Worm (Caenorhabditis elegans): Measurements from ENCODE around the gene F19B2.5.

F19B2.5 gene

ce11 chrV:20126637-20127036 lies 37.3 kb downstream of the F19B2.5 start:
- TF ChIP-seq hpl-2 (GFP tag; optimal IDR thresholded peaks at IDR 0.05): no peak
- no peak for TF ChIP-seq elt-3 (tag; optimal IDR thresholded peaks at IDR 0.05)
- TF ChIP-seq dsc-1 (tag; optimal IDR thresholded peaks at IDR 0.05): no peak
- TF ChIP-seq nhr-77 (tag; optimal IDR thresholded peaks at IDR 0.05): no peak
- TF ChIP-seq lin-13 (GFP tag; optimal IDR thresholded peaks at IDR 0.05): no peak
- TF ChIP-seq mef-2 (tag; optimal IDR thresholded peaks at IDR 0.05): no peak
- TF ChIP-seq skn-1 (tag; optimal IDR thresholded peaks at IDR 0.05): no peak
- no peak for TF ChIP-seq fkh-10 (GFP tag; optimal IDR thresholded peaks at IDR 0.05)
- TF ChIP-seq pag-3 (tag; optimal IDR thresholded peaks at IDR 0.05; ENCODE audit: borderline replicate concordance, insufficient read depth): no peak
- TF ChIP-seq snu-23 (GFP tag; optimal IDR thresholded peaks at IDR 0.05): no peak
- no peak for TF ChIP-seq ces-1 (GFP tag; optimal IDR thresholded peaks at IDR 0.05)
- TF ChIP-seq Y116A8C.19 (tag; optimal IDR thresholded peaks at IDR 0.05; ENCODE audit: borderline replicate concordance): no peak
- TF ChIP-seq efl-3 (GFP tag; optimal IDR thresholded peaks at IDR 0.05): no peak
- TF ChIP-seq nhr-237 (tag; optimal IDR thresholded peaks at IDR 0.05): no peak
- no peak for TF ChIP-seq F16B12.6 (tag; optimal IDR thresholded peaks at IDR 0.05)
- no peak for TF ChIP-seq ama-1 (optimal IDR thresholded peaks at IDR 0.05)
- TF ChIP-seq lir-3 (tag; optimal IDR thresholded peaks at IDR 0.05; ENCODE audit: poor library complexity): no peak
- TF ChIP-seq unc-30 (tag; optimal IDR thresholded peaks at IDR 0.05): no peak
- TF ChIP-seq C04F5.9 (tag; optimal IDR thresholded peaks at IDR 0.05): no peak
- no peak for TF ChIP-seq ceh-90 (tag; optimal IDR thresholded peaks at IDR 0.05)

ce11 chrV:20125137-20125536 lies 38.8 kb downstream of the F19B2.5 start:
- no peak for TF ChIP-seq dsc-1 (tag; optimal IDR thresholded peaks at IDR 0.05)
- no peak for TF ChIP-seq pax-3 (tag; optimal IDR thresholded peaks at IDR 0.05)
- TF ChIP-seq ces-1 (GFP tag; optimal IDR thresholded peaks at IDR 0.05): no peak
- no peak for TF ChIP-seq rnt-1 (tag; optimal IDR thresholded peaks at IDR 0.05)
- TF ChIP-seq nhr-237 (tag; optimal IDR thresholded peaks at IDR 0.05): no peak
- TF ChIP-seq mep-1 (tag; optimal IDR thresholded peaks at IDR 0.05): no peak
- no peak for TF ChIP-seq efl-1 (optimal IDR thresholded peaks at IDR 0.05)
- no peak for TF ChIP-seq efl-1 (GFP tag; optimal IDR thresholded peaks at IDR 0.05 in 1 of 2)
- TF ChIP-seq hlh-17 (GFP tag; optimal IDR thresholded peaks at IDR 0.05; ENCODE audit: borderline replicate concordance): no peak
- no peak for TF ChIP-seq jun-1 (tag; optimal IDR thresholded peaks at IDR 0.05)
- TF ChIP-seq lin-15B (tag; optimal IDR thresholded peaks at IDR 0.05): no peak
- no peak for TF ChIP-seq snpc-4 (tag; optimal IDR thresholded peaks at IDR 0.05)
- no peak for TF ChIP-seq fkh-4 (tag; optimal IDR thresholded peaks at IDR 0.05; ENCODE audit: borderline replicate concordance)

DNA sequence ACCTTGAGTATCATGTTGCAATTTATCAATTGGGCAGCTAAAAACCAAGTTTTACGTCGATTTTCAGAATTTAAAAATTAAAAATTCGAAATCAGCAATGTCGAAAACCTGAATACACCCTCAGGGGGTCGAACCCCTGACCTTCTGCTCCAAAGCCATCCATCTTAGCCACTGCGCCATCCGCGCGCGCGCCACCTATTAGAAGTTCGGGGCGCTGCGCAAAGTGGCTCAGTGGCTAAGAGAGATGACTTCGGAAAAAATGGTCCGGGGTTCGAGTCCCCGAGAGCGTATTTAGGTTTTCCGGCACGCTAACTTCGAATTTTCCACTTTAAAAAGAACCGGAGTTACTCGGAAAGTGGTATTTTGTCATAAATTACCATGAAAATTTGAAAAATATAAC lies 39.6 kb downstream of the F19B2.5 start:
- TF ChIP-seq grh-1 (GFP tag; IDR thresholded peaks at IDR 0.05): no peak
- TF ChIP-seq C04F5.9 (tag; optimal IDR thresholded peaks at IDR 0.05): no peak
- TF ChIP-seq sox-4 (tag; optimal IDR thresholded peaks at IDR 0.05): no peak
- no peak for TF ChIP-seq ceh-63 (GFP tag; optimal IDR thresholded peaks at IDR 0.05)
- no peak for TF ChIP-seq lin-35 (GFP tag; optimal IDR thresholded peaks at IDR 0.05)
- TF ChIP-seq C34B4.2 (tag; optimal IDR thresholded peaks at IDR 0.05): no peak
- no peak for TF ChIP-seq sup-37 (GFP tag; optimal IDR thresholded peaks at IDR 0.05)
- no peak for TF ChIP-seq skn-1 (tag; optimal IDR thresholded peaks at IDR 0.05)
- TF ChIP-seq ceh-82 (tag; optimal IDR thresholded peaks at IDR 0.05): no peak
- TF ChIP-seq nhr-71 (tag; optimal IDR thresholded peaks at IDR 0.05): no peak
- TF ChIP-seq mab-9 (GFP tag; IDR thresholded peaks at IDR 0.05): no peak
- TF ChIP-seq nhr-237 (tag; optimal IDR thresholded peaks at IDR 0.05): no peak
- TF ChIP-seq efl-1 (optimal IDR thresholded peaks at IDR 0.05): no peak
- TF ChIP-seq efl-1 (GFP tag; optimal IDR thresholded peaks at IDR 0.05 in 1 of 2): no peak

- TF ChIP-seq hpl-2 (GFP tag; optimal IDR thresholded peaks at IDR 0.05) (no peak), lin-35 (GFP tag; optimal IDR thresholded peaks at IDR 0.05) (no peak), jun-1 (tag; optimal IDR thresholded peaks at IDR 0.05) (no peak), ces-1 (GFP tag; optimal IDR thresholded peaks at IDR 0.05) (no peak), snpc-4 (tag; optimal IDR thresholded peaks at IDR 0.05) (no peak), aha-1 (tag; optimal IDR thresholded peaks at IDR 0.05) (no peak), lin-39 (tag; optimal IDR thresholded peaks at IDR 0.05) (no peak), isw-1 (GFP tag; IDR thresholded peaks at IDR 0.05) (no peak), mab-9 (GFP tag; IDR thresholded peaks at IDR 0.05) (no peak), fkh-10 (GFP tag; optimal IDR thresholded peaks at IDR 0.05) (no peak), blmp-1 (tag; optimal IDR thresholded peaks at IDR 0.05) (no peak), hlh-4 (tag; optimal IDR thresholded peaks at IDR 0.05) (no peak), Y116A8C.19 (tag; optimal IDR thresholded peaks at IDR 0.05; ENCODE audit: borderline replicate concordance) (no peak), mef-2 (tag; optimal IDR thresholded peaks at IDR 0.05) (no peak)
Measured at ce11 chrV:20123616-20124015, 40.3 kb downstream of the F19B2.5 start.
